Fruit fly (Drosophila melanogaster): ENCODE measurements around the gene Set.

- no peak; the same call in 2 of the 3 replicates for TF ChIP-seq Optix (GFP tag; IDR thresholded peaks at IDR 0.05)
- no peak for TF ChIP-seq pan (optimal IDR thresholded peaks at IDR 0.05)
- peak in 1 of 2 experiments; percentile 12 for TF ChIP-seq pan (GFP tag; optimal IDR thresholded peaks at IDR 0.05 in 1 of 2, IDR thresholded peaks at IDR 0.05 in 1 of 2)
- TF ChIP-seq yki (optimal IDR thresholded peaks at IDR 0.05), result peak; percentile 14
- TF ChIP-seq Stat92E (GFP tag; optimal IDR thresholded peaks at IDR 0.05), result no peak
These were observed 17.4 kb downstream of the Set start for dm6 chr3R:15280619-15281334.

Measured in whole organism, embryonic.